Fruit fly (Drosophila melanogaster) Kc167 (cell line): ENCODE results near the gene nxf4.

ENCODE experiments used
- Myc ChIP-seq: fragments of >200 bp; optimal IDR thresholded peaks from 2 replicates; lab custom pipeline; 2017; ENCODE audit warnings: missing external identifiers
- Sin3A ChIP-seq: fragments of >200 bp; optimal IDR thresholded peaks from 2 replicates; lab custom pipeline; 2018; ENCODE audit warnings: missing external identifiers
- h ChIP-seq: fragments of >200 bp; optimal IDR thresholded peaks from 3 replicates; lab custom pipeline; 2018; ENCODE audit warnings: missing external identifiers
- insv ChIP-seq: fragments of >200 bp; optimal IDR thresholded peaks from 3 replicates; lab custom pipeline; 2018; ENCODE audit warnings: missing external identifiers
- psq ChIP-seq: fragments of >200 bp; optimal IDR thresholded peaks from 2 replicates; lab custom pipeline; 2017; ENCODE audit warnings: missing external identifiers
- ttk ChIP-seq: sonication (Bioruptor generic); optimal IDR thresholded peaks from 2 replicates; lab custom pipeline; 2017; ENCODE audit warnings: missing external identifiers

The nxf4 gene

dm6 chr3R:7344769-7345168, 1.8 kb upstream of the nxf4 start, which contains the start of gene CG31496:
Gene CG31496 (plus strand): TSS chr3R:7345069.
- TF ChIP-seq ttk (lab: Kevin White, UChicago) (no peak), Sin3A (lab: Kevin White, UChicago) (no peak), h (lab: Kevin White, UChicago) (no peak), insv (no peak), Myc (lab: Kevin White, UChicago) (no peak), psq (lab: Kevin White, UChicago) (no peak)

- no peak for TF ChIP-seq h (lab: Kevin White, UChicago)
- TF ChIP-seq Myc (lab: Kevin White, UChicago) = no peak
- TF ChIP-seq psq (lab: Kevin White, UChicago) = no peak
- no peak for TF ChIP-seq ttk (lab: Kevin White, UChicago)
- no peak for TF ChIP-seq insv
- no peak for TF ChIP-seq Sin3A (lab: Kevin White, UChicago)
Observed at dm6 chr3R:7349452-7349851, 2.9 kb downstream of the nxf4 start, which contains the start of gene CG43290. Gene CG43290 (minus strand): TSS chr3R:7349552.

DNA sequence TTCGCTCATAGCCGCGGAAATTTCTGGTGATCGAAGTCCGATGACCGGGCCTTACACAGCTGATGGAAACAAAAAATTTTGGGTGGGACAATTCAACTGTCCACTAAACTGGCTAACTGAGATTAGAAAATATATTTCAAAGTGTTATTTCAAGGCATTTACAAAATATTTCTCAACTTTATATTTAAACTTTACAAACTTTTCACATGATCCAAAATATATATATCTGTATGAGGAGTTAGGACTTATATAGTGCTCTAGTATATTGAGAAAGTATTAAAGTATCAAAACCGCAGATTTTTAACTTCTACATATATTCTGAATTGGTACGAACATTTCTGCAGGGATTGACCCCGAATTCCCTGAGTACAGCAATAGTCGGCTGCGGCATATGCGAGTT, 15.5 kb downstream of the nxf4 start, which contains the start of gene CG17944:
Gene CG17944 (minus strand): TSS at position 101 of the 400 bp plus-strand sequence.
- no peak for TF ChIP-seq Myc (lab: Kevin White, UChicago)
- TF ChIP-seq insv = no peak
- no peak for TF ChIP-seq h (lab: Kevin White, UChicago)
- TF ChIP-seq Sin3A (lab: Kevin White, UChicago) = no peak
- TF ChIP-seq psq (lab: Kevin White, UChicago) = no peak
- TF ChIP-seq ttk (lab: Kevin White, UChicago) = no peak

DNA sequence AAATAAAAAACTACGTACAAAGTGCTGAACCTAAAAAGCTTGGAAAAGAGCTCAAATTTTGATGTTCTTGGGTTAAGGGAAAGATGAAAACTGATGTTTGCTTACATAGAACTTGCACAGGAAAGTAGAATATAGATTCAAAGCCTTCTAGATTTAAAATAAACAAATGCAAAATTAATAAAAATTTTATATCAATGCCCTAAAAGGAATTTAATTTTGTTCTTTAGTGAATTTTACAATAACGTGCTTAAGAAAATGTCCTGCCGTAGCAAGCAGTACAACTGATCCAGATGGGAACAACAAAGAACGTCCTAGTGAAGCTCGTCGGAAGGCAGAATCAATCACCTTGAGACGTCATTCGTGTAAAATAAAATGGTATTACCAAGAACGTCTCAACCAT, 17.1 kb downstream of the nxf4 start, which contains the start of gene Mst84Dd:
Gene Mst84Dd (minus strand): TSS at position 101 of the 400 bp plus-strand sequence.
- TF ChIP-seq Sin3A (lab: Kevin White, UChicago) (no peak), psq (lab: Kevin White, UChicago) (no peak), insv (no peak), Myc (lab: Kevin White, UChicago) (no peak), h (lab: Kevin White, UChicago) (no peak), ttk (lab: Kevin White, UChicago) (no peak)

DNA sequence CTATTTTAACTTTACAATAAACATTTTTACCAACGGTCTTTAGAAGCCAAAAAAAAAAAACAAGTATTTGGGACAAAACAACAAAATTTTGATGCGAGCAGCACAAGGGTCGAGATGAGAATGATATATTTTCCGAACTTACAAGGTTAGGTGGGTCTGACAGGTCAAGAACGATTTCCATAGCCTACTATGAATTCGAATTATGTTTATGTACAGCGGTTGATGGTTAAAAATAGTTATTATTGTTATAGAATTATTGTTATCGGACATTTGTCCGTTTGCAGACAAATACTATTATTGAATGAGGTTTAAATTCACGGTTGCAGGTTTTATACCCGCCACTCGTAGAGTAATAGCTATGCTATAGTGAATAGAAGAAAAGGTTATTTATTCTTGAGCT, 18.0 kb downstream of the nxf4 start, which contains the start of gene Mst84Dc:
Gene Mst84Dc (minus strand): TSS at position 101 of the 400 bp plus-strand sequence.
- TF ChIP-seq ttk (lab: Kevin White, UChicago) = no peak
- no peak for TF ChIP-seq psq (lab: Kevin White, UChicago)
- TF ChIP-seq h (lab: Kevin White, UChicago) = no peak
- TF ChIP-seq Sin3A (lab: Kevin White, UChicago) = no peak
- TF ChIP-seq insv = no peak
- no peak for TF ChIP-seq Myc (lab: Kevin White, UChicago)

DNA sequence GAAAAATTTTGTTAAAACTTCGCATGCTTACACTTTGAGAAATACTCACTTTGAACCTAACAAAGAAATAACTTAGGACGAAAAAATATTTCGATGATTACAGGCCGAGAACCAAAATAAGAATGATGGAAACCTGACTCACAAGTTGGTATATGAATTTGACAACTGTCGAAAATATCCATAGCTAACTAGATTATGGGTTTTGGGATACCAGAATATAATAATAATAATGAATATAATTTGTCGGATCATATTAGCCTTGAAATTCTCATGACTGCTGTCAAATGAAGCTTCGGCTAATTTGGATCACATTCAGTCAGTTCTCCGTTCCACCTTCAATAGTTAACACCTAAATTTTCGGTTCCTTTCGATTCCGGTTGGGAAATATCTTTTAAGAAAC, 19.0 kb downstream of the nxf4 start, which contains the start of the genes Mst84Db and Mst84Da:
Gene Mst84Db (minus strand): TSS at position 101 of the 400 bp plus-strand sequence.
Gene Mst84Da (plus strand): TSS at position 324 of the 400 bp plus-strand sequence.
- no peak for TF ChIP-seq psq (lab: Kevin White, UChicago)
- TF ChIP-seq ttk (lab: Kevin White, UChicago) = no peak
- no peak for TF ChIP-seq h (lab: Kevin White, UChicago)
- no peak for TF ChIP-seq insv
- no peak for TF ChIP-seq Sin3A (lab: Kevin White, UChicago)
- no peak for TF ChIP-seq Myc (lab: Kevin White, UChicago)

dm6 chr3R:7369205-7369604, 22.7 kb downstream of the nxf4 start, which contains the start of gene MstProx:
Gene MstProx (minus strand): TSS chr3R:7369305.
- TF ChIP-seq h (lab: Kevin White, UChicago) = no peak
- no peak for TF ChIP-seq Myc (lab: Kevin White, UChicago)
- no peak for TF ChIP-seq Sin3A (lab: Kevin White, UChicago)
- no peak for TF ChIP-seq psq (lab: Kevin White, UChicago)

DNA sequence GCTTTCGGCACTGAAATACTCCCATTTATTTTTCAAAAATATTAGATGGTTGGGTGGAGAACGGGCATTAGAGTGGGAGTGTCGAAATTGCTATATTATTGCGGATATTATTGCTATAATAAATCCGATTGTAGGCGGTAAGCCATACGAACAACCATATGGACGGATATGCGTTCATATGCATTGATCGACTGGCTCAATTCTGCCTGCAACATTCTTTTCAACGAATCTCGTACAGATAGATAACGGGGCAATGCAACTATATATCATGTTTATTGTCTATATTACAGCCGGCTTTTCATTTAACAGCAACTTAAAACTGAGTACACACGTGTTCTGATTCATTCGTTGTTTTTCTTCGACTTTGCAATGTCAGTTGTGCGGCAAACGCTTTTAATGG, 44.6 kb downstream of the nxf4 start, which contains the start of gene CG42650:
Gene CG42650 (plus strand): TSS at position 301 of the 400 bp plus-strand sequence.
- TF ChIP-seq ttk (lab: Kevin White, UChicago) = no peak
- no peak for TF ChIP-seq Sin3A (lab: Kevin White, UChicago)
- TF ChIP-seq psq (lab: Kevin White, UChicago) = no peak
- no peak for TF ChIP-seq insv
- TF ChIP-seq h (lab: Kevin White, UChicago) = no peak
- TF ChIP-seq Myc (lab: Kevin White, UChicago) = no peak

- no peak for TF ChIP-seq insv
- no peak for TF ChIP-seq Myc (lab: Kevin White, UChicago)
- no peak for TF ChIP-seq h (lab: Kevin White, UChicago)
- TF ChIP-seq Sin3A (lab: Kevin White, UChicago) = no peak
- no peak for TF ChIP-seq psq (lab: Kevin White, UChicago)
- no peak for TF ChIP-seq ttk (lab: Kevin White, UChicago)
Observed at dm6 chr3R:7394047-7394446, 47.5 kb downstream of the nxf4 start.
